Fruit fly (Drosophila melanogaster) whole organism, adult: Measurements from ENCODE around the gene flfl.

Experiments used
- CG11617 ChIP-seq: fragments of 200-800 bp; sonication (Bioruptor generic); optimal IDR thresholded peaks from 2 replicates; lab custom pipeline; 2017; ENCODE audit warnings: mild to moderate bottlenecking, missing biosample characterization, missing genetic modification reagents, missing genetic modification characterization
- CG12768 ChIP-seq: fragments of 200-800 bp; sonication (Bioruptor generic); optimal IDR thresholded peaks from 2 replicates; lab custom pipeline; 2017; ENCODE audit warnings: missing biosample characterization, missing genetic modification characterization, mild to moderate bottlenecking, moderate library complexity, missing genetic modification reagents
- CG14711 ChIP-seq: fragments of 200-800 bp; sonication (Bioruptor generic); optimal IDR thresholded peaks from 2 replicates; lab custom pipeline; 2018; ENCODE audit warnings: missing biosample characterization, mild to moderate bottlenecking, missing genetic modification characterization, moderate library complexity
- CG33017 ChIP-seq: fragments of 200-800 bp; sonication (Bioruptor generic); optimal IDR thresholded peaks from 2 replicates; lab custom pipeline; 2018; ENCODE audit warnings: missing biosample characterization, mild to moderate bottlenecking, missing genetic modification characterization, moderate library complexity
- CG5204 ChIP-seq: fragments of 200-800 bp; sonication (Bioruptor generic); optimal IDR thresholded peaks from 2 replicates; lab custom pipeline; 2016; ENCODE audit warnings: missing biosample characterization, missing genetic modification characterization
- CG7101 ChIP-seq: fragments of 200-800 bp; sonication (Bioruptor generic); optimal IDR thresholded peaks from 2 replicates; lab custom pipeline; 2018; ENCODE audit warnings: missing biosample characterization, mild to moderate bottlenecking, missing genetic modification characterization, moderate library complexity
- Clk ChIP-seq: fragments of 200-800 bp; sonication (Bioruptor generic); optimal IDR thresholded peaks from 2 replicates; lab custom pipeline; 2017; ENCODE audit warnings: missing biosample characterization, missing genetic modification characterization
- Crg-1 ChIP-seq: fragments of 200-800 bp; sonication (Bioruptor generic); optimal IDR thresholded peaks from 2 replicates; lab custom pipeline; 2016; ENCODE audit warnings: missing biosample characterization, missing genetic modification characterization
- cic ChIP-seq: fragments of 200-800 bp; sonication (Bioruptor generic); optimal IDR thresholded peaks from 2 replicates; lab custom pipeline; 2017; ENCODE audit warnings: missing biosample characterization, mild to moderate bottlenecking, missing genetic modification characterization, moderate library complexity
- kay ChIP-seq: fragments of 200-800 bp; sonication (Bioruptor generic); peaks from one replicate; lab custom pipeline; 2016; ENCODE audit warnings: missing biosample characterization, missing genetic modification characterization, borderline replicate concordance
- ovo ChIP-seq: fragments of 200-800 bp; sonication (Bioruptor generic); optimal IDR thresholded peaks from 2 replicates; lab custom pipeline; 2016; ENCODE audit warnings: missing biosample characterization, missing genetic modification characterization
- pad ChIP-seq: fragments of 200-800 bp; sonication (Bioruptor generic); optimal IDR thresholded peaks from 3 replicates; lab custom pipeline; 2017; ENCODE audit warnings: missing biosample characterization, missing genetic modification characterization, mild to moderate bottlenecking, moderate library complexity, missing genetic modification reagents
- toe ChIP-seq: fragments of 200-800 bp; sonication (Bioruptor generic); optimal IDR thresholded peaks from 2 replicates; lab custom pipeline; 2016; ENCODE audit warnings: missing biosample characterization, missing genetic modification characterization

DNA sequence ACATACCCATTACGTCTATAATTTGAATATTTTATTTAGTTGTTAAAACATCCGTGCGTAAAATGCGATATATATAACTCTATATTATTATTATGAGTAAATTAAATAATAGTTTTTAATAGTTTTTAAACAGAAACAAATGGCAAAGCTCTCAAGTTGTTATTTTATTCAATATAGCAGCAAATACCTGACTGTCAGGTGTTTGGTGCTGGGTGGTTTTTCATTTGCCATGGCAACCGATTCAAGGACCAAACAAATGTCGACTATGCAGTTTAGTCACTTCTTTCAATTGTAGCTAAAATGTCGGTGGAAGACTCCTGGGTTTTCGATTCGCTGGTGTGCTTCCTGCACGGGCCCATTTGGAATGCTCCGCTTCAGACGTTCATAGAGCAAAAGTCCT, 10.0 kb downstream of the flfl start, which contains the start of gene CG14367:
- TF ChIP-seq CG33017 (tag; lab: Kevin White, UChicago) (no peak), CG5204 (no peak), CG14711 (tag; lab: Kevin White, UChicago) (no peak), Crg-1 (GFP tag; lab: Kevin White, UChicago) (no peak), cic (GFP tag; lab: Kevin White, UChicago) (no peak), toe (GFP tag; lab: Kevin White, UChicago) (no peak), CG12768 (GFP tag; lab: Kevin White, UChicago) (no peak), ovo (no peak), CG7101 (tag; lab: Kevin White, UChicago) (no peak), Clk (GFP tag; lab: Kevin White, UChicago) (no peak), CG11617 (GFP tag; lab: Kevin White, UChicago) (no peak), pad (GFP tag; lab: Kevin White, UChicago) (no peak), kay (GFP tag; lab: Kevin White, UChicago) (no peak)
